Worm (Caenorhabditis elegans): ENCODE measurements around the gene H11E01.3.

Gene H11E01.3

DNA sequence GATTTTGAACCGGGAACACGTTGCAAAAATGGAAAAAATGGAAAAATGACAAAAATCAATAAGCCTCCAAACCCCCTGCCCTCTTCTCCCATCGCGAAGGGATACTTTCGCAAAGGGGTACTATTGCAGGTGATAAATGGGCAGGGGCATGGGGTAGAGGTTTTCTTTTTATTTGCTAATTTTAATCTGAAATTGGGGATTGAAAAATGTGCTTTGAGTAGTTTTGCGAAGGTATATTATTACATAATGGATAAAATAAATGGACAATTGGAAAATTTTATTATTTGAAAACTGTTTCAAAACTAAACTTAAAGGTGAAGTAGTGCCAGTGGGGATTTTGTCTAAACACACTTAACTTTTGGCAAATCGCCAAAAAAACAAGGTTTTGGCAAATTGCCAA lies 22.3 kb downstream of the H11E01.3 start (continued):
- TF ChIP-seq F57C9.4 (tag; optimal IDR thresholded peaks at IDR 0.05) (peak; percentile 35), efl-1 (GFP tag; optimal IDR thresholded peaks at IDR 0.05) (no peak), attf-3 (GFP tag; conservative IDR thresholded peaks at IDR 0.05) (0 out of 2 replicates have a peak, but pooled peaks have one; percentile 21), ztf-18 (tag; optimal IDR thresholded peaks at IDR 0.05) (peak; percentile 69), ccch-3 (GFP tag; optimal IDR thresholded peaks at IDR 0.05) (peak; percentile 89), repo-1 (tag; optimal IDR thresholded peaks at IDR 0.05) (peak; percentile 98), sptf-2 (GFP tag; optimal IDR thresholded peaks at IDR 0.05) (peak; percentile 60), ztf-3 (GFP tag; optimal IDR thresholded peaks at IDR 0.05) (peak; percentile 89), egrh-3 (GFP tag; IDR thresholded peaks at IDR 0.05) (peak; percentile 14; the same call in 1 of the 2 replicates), xnd-1 (tag; optimal IDR thresholded peaks at IDR 0.05) (no peak), chd-7 (tag; optimal IDR thresholded peaks at IDR 0.05) (peak; percentile 87), tbp1 (GFP tag; optimal IDR thresholded peaks at IDR 0.05) (peak; percentile 79), somi-1 (GFP tag; optimal IDR thresholded peaks at IDR 0.05) (peak; percentile 98), madf-3 (GFP tag; IDR thresholded peaks at IDR 0.05) (peak; percentile 90), F55B11.4 (tag; optimal IDR thresholded peaks at IDR 0.05; ENCODE audit: borderline replicate concordance, insufficient read depth) (no peak), aptf-3 (GFP tag; IDR thresholded peaks at IDR 0.05) (no peak), mes-4 (tag; optimal IDR thresholded peaks at IDR 0.05) (no peak), gei-17 (GFP tag; optimal IDR thresholded peaks at IDR 0.05) (peak; percentile 98), bed-2 (GFP tag; IDR thresholded peaks at IDR 0.05) (peak; percentile 80), nfyb-1 (GFP tag; IDR thresholded peaks at IDR 0.05) (peak; percentile 97), lin-40 (tag; optimal IDR thresholded peaks at IDR 0.05) (peak; percentile 99), hlh-12 (tag; optimal IDR thresholded peaks at IDR 0.05) (peak; percentile 65), snpc-4 (GFP tag; optimal IDR thresholded peaks at IDR 0.05) (peak; percentile 10), snpc-4 (tag; optimal IDR thresholded peaks at IDR 0.05) (peak; percentile 51 to 79 (median 74)), atf-7 (tag; optimal IDR thresholded peaks at IDR 0.05) (peak; percentile 97), lir-1 (GFP tag; conservative IDR thresholded peaks at IDR 0.05) (peak; percentile 87), B0019.2 (GFP tag; conservative IDR thresholded peaks at IDR 0.05) (no peak), dpff-1 (tag; optimal IDR thresholded peaks at IDR 0.05) (no peak), nfya-1 (tag; optimal IDR thresholded peaks at IDR 0.05; ENCODE audit: borderline replicate concordance, insufficient read depth) (no peak), lin-35 (GFP tag; optimal IDR thresholded peaks at IDR 0.05) (peak in 2 of 3 experiments; percentile 75 to 98), K12H6.12 (tag; optimal IDR thresholded peaks at IDR 0.05) (peak; percentile 96), aptf-2 (GFP tag; conservative IDR thresholded peaks at IDR 0.05) (no peak), pbrm-1 (GFP tag; IDR thresholded peaks at IDR 0.05) (peak; percentile 94), die-1 (tag; optimal IDR thresholded peaks at IDR 0.05) (peak; percentile 58), C06A6.2 (GFP tag; conservative IDR thresholded peaks at IDR 0.05) (peak; percentile 93), ekl-4 (GFP tag; IDR thresholded peaks at IDR 0.05) (peak; percentile 93), bed-1 (GFP tag; IDR thresholded peaks at IDR 0.05) (no peak), ztf-6 (GFP tag; IDR thresholded peaks at IDR 0.05) (peak; percentile 86; the same call in 1 of the 2 replicates), hrde-1 (tag; optimal IDR thresholded peaks at IDR 0.05; ENCODE audit: borderline replicate concordance) (no peak), rcor-1 (GFP tag; IDR thresholded peaks at IDR 0.05) (peak; percentile 96), let-607 (tag; optimal IDR thresholded peaks at IDR 0.05) (peak; percentile 71 to 88), lin-54 (GFP tag; optimal IDR thresholded peaks at IDR 0.05) (peak; percentile 90), let-526 (GFP tag; IDR thresholded peaks at IDR 0.05) (peak; percentile 95), K11D2.4 (GFP tag; IDR thresholded peaks at IDR 0.05) (peak; percentile 99), dox-1 (GFP tag; IDR thresholded peaks at IDR 0.05) (peak; percentile 98), ZK185.1 (tag; optimal IDR thresholded peaks at IDR 0.05; ENCODE audit: poor library complexity, severe bottlenecking) (peak; percentile 98), hmg-20 (GFP tag; IDR thresholded peaks at IDR 0.05) (peak; percentile 93), sdz-38 (tag; optimal IDR thresholded peaks at IDR 0.05) (no peak)

Measured in whole organism, young adult.